Fruit fly (Drosophila melanogaster) whole organism, pupa: ENCODE measurements around the gene Sgt.

Experiments used
- CG13204 ChIP-seq: fragments of 200-800 bp; sonication (Bioruptor generic); optimal IDR thresholded peaks from 2 replicates; lab custom pipeline; 2018; ENCODE audit warnings: missing biosample characterization, mild to moderate bottlenecking, missing genetic modification characterization, moderate library complexity
- CG14655 ChIP-seq: fragments of 200-800 bp; sonication (Bioruptor generic); optimal IDR thresholded peaks from 3 replicates; lab custom pipeline; 2017; ENCODE audit warnings: mild to moderate bottlenecking, missing biosample characterization, missing genetic modification reagents, missing genetic modification characterization
- CG34367 ChIP-seq: fragments of 200-800 bp; sonication (Bioruptor generic); optimal IDR thresholded peaks from 2 replicates; lab custom pipeline; 2018; ENCODE audit warnings: missing biosample characterization, mild to moderate bottlenecking, missing genetic modification characterization
- D1 ChIP-seq: fragments of 200-800 bp; sonication (Bioruptor generic); optimal IDR thresholded peaks from 2 replicates; lab custom pipeline; 2018; ENCODE audit warnings: missing biosample characterization, mild to moderate bottlenecking, missing genetic modification characterization, moderate library complexity
- Pif1A ChIP-seq: fragments of 200-800 bp; sonication (Bioruptor generic); optimal IDR thresholded peaks from 3 replicates; lab custom pipeline; 2016; ENCODE audit warnings: missing biosample characterization, missing genetic modification characterization

- TF ChIP-seq CG34367 (no peak), Pif1A (GFP tag; lab: Kevin White, UChicago) (no peak), CG14655 (GFP tag; lab: Kevin White, UChicago) (no peak), CG13204 (GFP tag; lab: Kevin White, UChicago) (no peak), D1 (tag; lab: Kevin White, UChicago) (no peak)
These were observed 24.3 kb upstream of the Sgt start for dm6 chr2L:17447071-17447470.
